Worm (Caenorhabditis elegans): Measurements from ENCODE around the gene R04A9.7.
A peak's percentile ranks its signal among the peaks of the same experiment; 100 is the strongest.

R04A9.7 gene

DNA sequence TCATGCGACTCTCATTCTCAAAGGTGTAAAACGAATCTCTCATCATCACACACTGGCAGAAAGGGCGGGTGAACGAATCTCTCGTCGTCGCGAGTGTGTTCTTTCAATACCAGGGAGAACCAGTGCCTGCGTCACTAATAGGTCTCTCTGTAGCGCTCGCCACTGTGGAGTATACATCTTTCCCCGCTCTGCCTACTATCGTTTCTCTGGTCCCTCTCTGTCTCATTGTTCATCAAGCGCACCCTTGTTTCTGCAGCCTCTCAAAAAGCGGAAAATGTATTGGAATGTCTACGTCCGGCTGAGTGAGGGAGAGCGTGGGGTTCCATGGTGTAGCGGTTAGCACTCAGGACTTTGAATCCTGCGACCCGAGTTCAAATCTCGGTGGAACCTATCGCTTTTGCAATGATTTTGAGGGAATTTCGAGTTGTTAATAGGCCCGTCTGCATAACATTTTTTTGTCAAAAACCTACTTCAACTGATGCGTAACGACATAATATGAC is 15.4 kb upstream of the R04A9.7 start (continued):
- TF ChIP-seq isw-1 (GFP tag; IDR thresholded peaks at IDR 0.05) (peak; percentile 53), hpl-2 (GFP tag; optimal IDR thresholded peaks at IDR 0.05) (peak; percentile 84), fkh-4 (tag; optimal IDR thresholded peaks at IDR 0.05; ENCODE audit: borderline replicate concordance) (peak; percentile 48), alr-1 (tag; optimal IDR thresholded peaks at IDR 0.05; ENCODE audit: borderline replicate concordance) (no peak), ceh-82 (tag; optimal IDR thresholded peaks at IDR 0.05) (peak; percentile 77 to 92 (median 86)), ceh-90 (tag; optimal IDR thresholded peaks at IDR 0.05) (no peak), tbx-2 (tag; optimal IDR thresholded peaks at IDR 0.05) (peak; percentile 89), sup-37 (GFP tag; optimal IDR thresholded peaks at IDR 0.05) (peak; percentile 66), dpl-1 (GFP tag; optimal IDR thresholded peaks at IDR 0.05) (peak in 2 of 3 experiments; percentile 53), ceh-63 (GFP tag; optimal IDR thresholded peaks at IDR 0.05) (peak; percentile 31), ceh-8 (GFP tag; optimal IDR thresholded peaks at IDR 0.05) (peak; percentile 80), mep-1 (tag; optimal IDR thresholded peaks at IDR 0.05) (peak; percentile 88), Y116A8C.19 (tag; optimal IDR thresholded peaks at IDR 0.05; ENCODE audit: borderline replicate concordance) (no peak), sptf-1 (tag; optimal IDR thresholded peaks at IDR 0.05) (no peak), ama-1 (optimal IDR thresholded peaks at IDR 0.05) (no peak), nhr-76 (tag; optimal IDR thresholded peaks at IDR 0.05) (peak; percentile 23), nhr-28 (tag; optimal IDR thresholded peaks at IDR 0.05) (no peak), nhr-11 (tag; optimal IDR thresholded peaks at IDR 0.05) (peak; percentile 40), hlh-4 (tag; optimal IDR thresholded peaks at IDR 0.05) (no peak), blmp-1 (tag; optimal IDR thresholded peaks at IDR 0.05) (peak; percentile 39), ces-1 (GFP tag; optimal IDR thresholded peaks at IDR 0.05) (no peak), fkh-10 (GFP tag; optimal IDR thresholded peaks at IDR 0.05) (peak; percentile 96), nhr-20 (tag; optimal IDR thresholded peaks at IDR 0.05) (peak; percentile 88), aly-2 (tag; optimal IDR thresholded peaks at IDR 0.05) (peak; percentile 77), nhr-71 (tag; optimal IDR thresholded peaks at IDR 0.05) (peak; percentile 93), nhr-237 (tag; optimal IDR thresholded peaks at IDR 0.05) (peak; percentile 87), ceh-88 (GFP tag; IDR thresholded peaks at IDR 0.05) (peak; percentile 67), elt-2 (tag; optimal IDR thresholded peaks at IDR 0.05) (peak; percentile 73), jun-1 (tag; optimal IDR thresholded peaks at IDR 0.05) (peak; percentile 93), C34B4.2 (tag; optimal IDR thresholded peaks at IDR 0.05) (no peak), nhr-77 (tag; optimal IDR thresholded peaks at IDR 0.05) (peak; percentile 86), swsn-7 (tag; optimal IDR thresholded peaks at IDR 0.05) (peak; percentile 89), efl-3 (GFP tag; optimal IDR thresholded peaks at IDR 0.05) (no peak), efl-1 (optimal IDR thresholded peaks at IDR 0.05) (peak; percentile 64 to 68), efl-1 (GFP tag; optimal IDR thresholded peaks at IDR 0.05 in 1 of 2) (peak in 1 of 2 experiments; percentile 94), unc-62 (GFP tag; optimal IDR thresholded peaks at IDR 0.05) (no peak), nhr-90 (tag; optimal IDR thresholded peaks at IDR 0.05; ENCODE audit: poor library complexity) (peak; percentile 92), pqm-1 (tag; optimal IDR thresholded peaks at IDR 0.05) (peak; percentile 42), C16A3.4 (tag; optimal IDR thresholded peaks at IDR 0.05) (peak; percentile 88), tlp-1 (tag; optimal IDR thresholded peaks at IDR 0.05) (no peak), nhr-19 (GFP tag; conservative IDR thresholded peaks at IDR 0.05) (peak; percentile 89), elt-3 (tag; optimal IDR thresholded peaks at IDR 0.05) (peak in 3 of 6 experiments; percentile 20 to 79 (median 49)), pax-3 (tag; optimal IDR thresholded peaks at IDR 0.05) (peak; percentile 62), mdl-1 (tag; optimal IDR thresholded peaks at IDR 0.05) (peak in 1 of 2 experiments; percentile 77), snpc-4 (tag; optimal IDR thresholded peaks at IDR 0.05) (peak; percentile 60), lin-39 (tag; optimal IDR thresholded peaks at IDR 0.05) (peak; percentile 77), lin-15B (tag; optimal IDR thresholded peaks at IDR 0.05) (no peak), snu-23 (GFP tag; optimal IDR thresholded peaks at IDR 0.05) (peak; percentile 98), mab-9 (GFP tag; IDR thresholded peaks at IDR 0.05) (peak; percentile 57; the same call in 1 of the 2 replicates), lsy-2 (tag; optimal IDR thresholded peaks at IDR 0.05) (peak; percentile 73 to 82), nhr-85 (tag) (peak; percentile 89), nhr-84 (tag; optimal IDR thresholded peaks at IDR 0.05) (no peak), zag-1 (tag; optimal IDR thresholded peaks at IDR 0.05) (no peak), mef-2 (tag; optimal IDR thresholded peaks at IDR 0.05) (peak; percentile 58)
